Fruit fly (Drosophila melanogaster): ENCODE results near the gene fd96Cb.

Gene fd96Cb

DNA sequence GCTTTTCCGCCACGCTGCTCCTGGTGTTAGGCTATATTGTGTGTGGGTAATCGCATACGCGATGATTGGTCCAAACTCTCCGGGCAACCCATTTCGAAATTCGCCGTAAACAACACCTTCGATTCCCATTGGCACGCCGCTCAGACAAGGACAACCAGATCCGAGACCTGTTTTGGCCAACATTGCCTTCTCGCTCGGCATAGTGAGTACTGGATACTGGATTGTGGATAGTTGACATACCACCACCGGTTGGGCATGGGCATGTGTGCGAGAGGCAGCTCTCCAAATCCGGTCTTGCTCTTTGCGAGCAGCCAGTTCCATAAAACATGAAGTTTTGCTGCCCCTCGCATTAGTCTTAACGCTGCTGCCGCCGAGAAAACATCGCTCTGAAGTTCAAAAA, at the start of gene fd96Cb:
Gene fd96Cb, plus strand, starts transcription at position 374 of the 400 bp plus-strand sequence.
- TF ChIP-seq CTCF (optimal IDR thresholded peaks at IDR 0.05) (no peak), CG8478 (optimal IDR thresholded peaks at IDR 0.05) (no peak)

- TF ChIP-seq CG8478 (optimal IDR thresholded peaks at IDR 0.05) (no peak), CTCF (optimal IDR thresholded peaks at IDR 0.05) (no peak)
Observed at dm6 chr3R:25046023-25046422, 48.8 kb upstream of the fd96Cb start, which contains the start of gene CG11786. Gene CG11786, plus strand, starts transcription at chr3R:25046323.

DNA sequence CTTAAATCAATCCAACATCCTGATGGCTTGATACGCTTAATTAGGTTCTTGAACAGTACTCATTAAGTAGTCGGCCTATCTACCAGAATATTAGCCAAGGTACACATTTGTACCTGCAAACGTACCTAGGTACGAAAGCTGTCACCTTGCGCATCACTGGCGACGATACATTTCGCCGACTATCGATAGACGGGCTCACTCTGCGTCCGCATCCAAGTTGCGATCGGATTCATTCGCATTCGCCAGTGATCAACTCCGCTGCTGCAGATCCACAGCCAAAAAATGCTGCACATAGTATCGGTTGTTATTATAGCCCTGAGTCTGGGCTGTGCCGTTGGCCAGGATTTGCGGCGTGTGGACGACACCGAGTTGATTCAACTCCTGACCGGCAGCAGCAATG, 47.3 kb upstream of the fd96Cb start, which contains the start of gene CG11790:
Gene CG11790, plus strand, starts transcription at position 203 of the 400 bp plus-strand sequence.
- no peak for TF ChIP-seq CTCF (optimal IDR thresholded peaks at IDR 0.05)
- no peak for TF ChIP-seq CG8478 (optimal IDR thresholded peaks at IDR 0.05)

DNA sequence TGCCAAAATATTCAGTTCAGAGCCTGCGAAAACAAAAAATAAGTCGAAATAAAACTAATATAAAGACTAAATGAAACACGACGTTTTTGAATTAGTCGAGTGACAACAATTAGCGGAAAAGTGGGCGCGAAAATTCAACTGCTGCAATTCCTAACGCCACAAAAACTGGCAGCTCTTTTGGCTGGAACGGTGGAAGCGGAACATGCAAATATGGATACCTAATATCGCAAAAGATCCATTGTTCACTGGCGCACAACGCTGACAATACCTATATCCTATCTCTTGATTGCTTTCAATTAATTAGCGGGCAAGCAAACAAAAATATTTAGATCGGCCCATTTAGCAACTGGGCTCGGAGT, 45.5 kb upstream of the fd96Cb start, which contains the start of gene CG11791:
Gene CG11791, plus strand, starts transcription at position 234 of the 359 bp plus-strand sequence.
- no peak for TF ChIP-seq CG8478 (optimal IDR thresholded peaks at IDR 0.05)
- TF ChIP-seq CTCF (optimal IDR thresholded peaks at IDR 0.05): no peak

dm6 chr3R:25049742-25050517, 44.9 kb upstream of the fd96Cb start:
- TF ChIP-seq CTCF (optimal IDR thresholded peaks at IDR 0.05) (no peak), CG8478 (optimal IDR thresholded peaks at IDR 0.05) (no peak)

dm6 chr3R:25050649-25051048, 44.2 kb upstream of the fd96Cb start:
- TF ChIP-seq CG8478 (optimal IDR thresholded peaks at IDR 0.05): no peak
- no peak for TF ChIP-seq CTCF (optimal IDR thresholded peaks at IDR 0.05)

DNA sequence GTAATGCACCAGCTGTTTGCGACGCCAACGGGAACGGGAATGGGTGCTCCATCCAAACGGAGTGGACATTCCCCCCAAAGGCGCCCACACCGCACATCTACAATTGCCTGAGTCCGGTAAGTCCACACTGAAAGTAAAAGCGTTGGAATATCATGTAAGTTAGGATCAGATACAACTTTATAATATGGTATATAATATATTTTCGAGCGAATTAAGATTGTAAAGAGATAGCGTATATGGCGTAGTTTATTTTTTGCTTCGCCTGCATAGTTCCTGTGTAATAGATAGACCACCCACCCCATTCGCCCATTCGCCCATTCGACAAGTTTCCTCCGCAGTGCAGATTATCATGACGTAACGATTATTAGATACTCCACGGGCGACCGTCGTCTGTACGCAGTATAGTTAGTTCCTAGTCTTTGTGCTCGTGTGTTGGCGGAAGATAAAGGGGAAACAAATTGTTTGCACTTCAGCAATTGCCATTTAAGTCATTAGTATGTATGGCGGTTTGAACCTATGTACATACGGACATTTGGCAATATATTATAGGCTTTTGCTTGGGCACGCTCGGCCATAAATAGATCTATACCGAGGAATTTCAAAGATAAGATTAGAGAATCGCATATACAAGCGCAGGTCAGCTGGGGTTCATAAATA, 43.2 kb upstream of the fd96Cb start:
- TF ChIP-seq CTCF (optimal IDR thresholded peaks at IDR 0.05) (no peak), CG8478 (optimal IDR thresholded peaks at IDR 0.05) (no peak)

DNA sequence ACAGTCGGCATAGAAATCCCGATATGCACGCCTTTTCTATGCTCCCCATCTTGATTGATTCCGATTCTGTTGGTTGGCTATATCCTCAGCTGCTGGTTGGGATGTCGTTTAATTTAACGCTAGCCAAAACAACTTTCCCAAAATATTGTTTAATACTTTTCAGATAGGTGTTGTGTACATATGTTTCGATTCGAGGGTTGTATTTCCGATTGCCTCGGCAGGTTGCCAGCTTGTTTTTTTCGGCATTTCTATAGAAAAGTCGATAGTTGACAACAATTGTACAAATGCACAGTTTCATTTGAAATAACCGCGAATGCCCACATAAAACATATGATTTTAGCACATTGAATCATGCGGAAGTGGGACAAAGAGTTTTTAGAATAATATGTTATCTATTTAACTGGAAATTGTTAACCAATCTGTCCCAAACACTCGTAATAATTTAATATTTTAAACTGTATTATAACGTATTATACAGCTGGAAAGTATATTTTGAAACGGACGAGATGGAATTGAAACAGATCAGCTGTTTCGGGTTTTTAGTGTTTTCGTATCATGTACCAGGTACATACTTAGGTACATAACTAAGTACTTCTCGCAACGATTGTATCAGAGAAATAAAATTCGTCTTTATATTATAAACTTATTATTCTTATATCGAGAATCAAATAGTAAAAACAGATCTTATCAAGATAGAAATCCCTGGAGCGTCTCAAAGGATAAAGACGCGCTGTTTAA, 40.2 kb upstream of the fd96Cb start, which contains the start of gene CG31109:
Gene CG31109, minus strand, starts transcription at position 203 of the 738 bp plus-strand sequence.
- TF ChIP-seq CTCF (optimal IDR thresholded peaks at IDR 0.05) (no peak), CG8478 (optimal IDR thresholded peaks at IDR 0.05) (no peak)

- TF ChIP-seq CTCF (optimal IDR thresholded peaks at IDR 0.05) (no peak), CG8478 (optimal IDR thresholded peaks at IDR 0.05) (no peak)
Observed at dm6 chr3R:25056016-25056415, 38.8 kb upstream of the fd96Cb start, which contains the start of the genes CG31111 and stac. Gene CG31111, minus strand, starts transcription at chr3R:25056177. Gene stac, plus strand, starts transcription at chr3R:25056286.

DNA sequence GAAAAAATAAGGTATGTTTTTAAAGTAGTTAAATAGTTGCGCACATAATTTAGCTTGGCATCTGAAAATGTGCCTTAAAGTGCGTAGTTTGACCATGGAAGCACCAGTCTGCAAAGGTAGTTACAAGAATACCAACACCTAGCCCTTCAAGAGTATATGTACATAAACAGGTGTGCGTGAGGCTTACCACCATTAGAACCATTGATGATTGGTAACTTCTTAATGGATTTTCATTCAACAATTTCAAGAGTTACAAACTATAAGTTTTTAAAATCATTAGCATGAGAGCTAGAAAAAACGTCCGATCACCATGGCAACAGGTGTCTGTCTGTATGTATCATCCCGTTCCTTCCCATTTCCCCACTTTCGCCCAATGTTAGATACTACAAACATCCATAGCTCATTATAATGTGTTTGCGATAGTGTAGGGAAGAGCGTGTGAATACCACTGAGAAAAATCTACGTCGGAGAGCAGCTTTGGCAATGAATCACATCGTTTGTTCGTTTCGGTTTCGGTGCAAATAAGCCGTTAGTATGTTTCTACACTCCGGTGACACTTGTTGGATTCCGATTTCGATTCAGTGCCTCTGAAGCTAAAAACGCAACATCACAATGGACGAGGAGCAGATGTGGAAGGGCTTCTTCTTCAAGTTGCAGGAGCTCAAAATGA, 38.2 kb upstream of the fd96Cb start:
- TF ChIP-seq CTCF (optimal IDR thresholded peaks at IDR 0.05) (no peak), CG8478 (optimal IDR thresholded peaks at IDR 0.05) (no peak)

DNA sequence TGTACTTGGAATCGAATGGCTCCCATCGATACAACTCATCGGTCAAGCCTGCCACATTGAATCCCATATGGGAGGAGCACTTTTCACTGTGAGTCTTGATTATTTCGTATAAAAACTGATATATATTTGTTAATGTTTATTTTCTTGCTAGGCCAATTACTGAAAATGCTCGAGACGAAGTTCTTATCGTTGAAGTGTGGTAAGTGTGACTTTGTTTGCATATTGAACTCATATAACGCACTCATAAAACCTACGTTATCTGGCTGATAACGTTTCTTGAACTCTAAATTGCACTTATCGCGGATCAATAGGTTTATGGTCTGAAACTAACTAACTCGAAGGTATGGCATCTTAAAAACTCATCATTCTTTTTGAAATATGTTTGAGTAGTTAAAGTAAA, 34.4 kb upstream of the fd96Cb start:
- TF ChIP-seq CTCF (optimal IDR thresholded peaks at IDR 0.05) (no peak), CG8478 (optimal IDR thresholded peaks at IDR 0.05) (no peak)

- no peak for TF ChIP-seq CG8478 (optimal IDR thresholded peaks at IDR 0.05)
- no peak for TF ChIP-seq CTCF (optimal IDR thresholded peaks at IDR 0.05)
Observed at dm6 chr3R:25064907-25065841, 29.6 kb upstream of the fd96Cb start, which contains the start of the genes veli and PQBP1. Gene veli, minus strand, starts transcription at chr3R:25065591. Gene PQBP1, plus strand, starts transcription at chr3R:25065791.

DNA sequence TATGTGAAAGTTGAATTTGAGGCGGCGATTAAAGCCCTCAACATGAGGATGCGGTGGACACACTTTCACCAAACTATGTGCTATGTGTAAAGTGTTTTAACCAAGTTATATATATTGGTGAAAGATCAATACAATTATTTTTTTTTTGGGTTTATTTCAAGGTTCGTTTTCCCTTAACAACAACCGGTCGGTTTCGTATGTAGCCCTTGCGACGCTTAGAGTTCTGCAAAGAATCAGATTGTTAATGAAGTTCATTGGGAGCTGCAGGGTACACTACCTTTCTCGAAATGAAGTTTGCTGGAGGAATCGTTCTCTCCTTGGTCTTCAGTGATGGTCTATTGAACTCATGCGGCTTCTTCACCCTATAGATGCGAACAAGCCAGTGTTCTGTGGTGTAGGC, 28.0 kb upstream of the fd96Cb start:
- TF ChIP-seq CG8478 (optimal IDR thresholded peaks at IDR 0.05) (no peak), CTCF (optimal IDR thresholded peaks at IDR 0.05) (no peak)
